Worm (Caenorhabditis elegans) whole organism, L2 larva: ENCODE measurements around the gene C13F10.6.
A peak's percentile ranks its signal among the peaks of the same experiment; 100 is the strongest.

ENCODE experiments used
- C34F6.9 ChIP-seq: fragments of 150-350 bp; optimal IDR thresholded peaks from 2 replicates; lab custom pipeline; 2014; ENCODE audit warnings: missing biosample characterization, missing genetic modification characterization
- F13H6.1 ChIP-seq: sonication (generic microtip); optimal IDR thresholded peaks from 2 replicates; lab custom pipeline; 2016; ENCODE audit warnings: missing genetic modification characterization, missing compliant biosample characterization
- R02D3.7 ChIP-seq: fragments of 150-350 bp; optimal IDR thresholded peaks from 2 replicates; lab custom pipeline; 2014; ENCODE audit warnings: missing biosample characterization, missing genetic modification characterization
- alr-1 ChIP-seq: fragments of 150-350 bp; optimal IDR thresholded peaks from 2 replicates; lab custom pipeline; 2014; ENCODE audit warnings: missing biosample characterization, missing genetic modification characterization
- aly-2 ChIP-seq: fragments of 150-350 bp; optimal IDR thresholded peaks from 2 replicates; lab custom pipeline; 2014; ENCODE audit warnings: missing biosample characterization, missing genetic modification characterization
- ama-1 ChIP-seq: fragments of 150-350 bp; optimal IDR thresholded peaks from 2 replicates; lab custom pipeline; 2018; ENCODE audit warnings: inconsistent platforms
- blmp-1 ChIP-seq: sonication (generic microtip); optimal IDR thresholded peaks from 2 replicates; lab custom pipeline; 2017; ENCODE audit warnings: missing genetic modification characterization, mild to moderate bottlenecking, missing compliant biosample characterization, antibody characterized with exemption, moderate library complexity; ENCODE audit not compliant: insufficient read depth
- ceh-16 ChIP-seq: fragments of 150-350 bp; optimal IDR thresholded peaks from 2 replicates; lab custom pipeline; 2014; ENCODE audit warnings: missing biosample characterization, missing genetic modification characterization
- ceh-82 ChIP-seq: fragments of 150-350 bp; optimal IDR thresholded peaks from 2 replicates; lab custom pipeline; 2014; ENCODE audit warnings: missing biosample characterization, missing genetic modification characterization
- crh-2 ChIP-seq: sonication (generic microtip); optimal IDR thresholded peaks from 2 replicates; lab custom pipeline; 2017; ENCODE audit warnings: missing biosample characterization, missing genetic modification characterization
- dmd-4 ChIP-seq: sonication (generic microtip); optimal IDR thresholded peaks from 2 replicates; lab custom pipeline; 2017; ENCODE audit warnings: missing biosample characterization, missing genetic modification characterization
- egl-27 ChIP-seq: sonication (generic microtip); optimal IDR thresholded peaks from 3 replicates; lab custom pipeline; 2017; ENCODE audit warnings: missing biosample characterization, missing genetic modification reagents, missing genetic modification characterization
- elt-1 ChIP-seq: fragments of 150-350 bp; optimal IDR thresholded peaks from 2 replicates; lab custom pipeline; 2014; ENCODE audit warnings: missing biosample characterization, missing genetic modification characterization
- fos-1 ChIP-seq: fragments of 150-350 bp; optimal IDR thresholded peaks from 2 replicates; lab custom pipeline; 2014; ENCODE audit warnings: missing biosample characterization, missing genetic modification characterization
- gmeb-1 ChIP-seq: fragments of 150-350 bp; optimal IDR thresholded peaks from 2 replicates; lab custom pipeline; 2014; ENCODE audit warnings: missing biosample characterization, missing genetic modification characterization
- lin-11 ChIP-seq: fragments of 150-350 bp; sonication (generic microtip); optimal IDR thresholded peaks from 2 replicates; lab custom pipeline; 2014; ENCODE audit warnings: missing biosample characterization, missing genetic modification characterization, inconsistent platforms, mixed read lengths
- lin-13 ChIP-seq: fragments of 150-350 bp; optimal IDR thresholded peaks from 2 replicates; lab custom pipeline; 2014; ENCODE audit warnings: missing biosample characterization, missing genetic modification reagents, missing genetic modification characterization
- lin-39 ChIP-seq: fragments of 150-350 bp; optimal IDR thresholded peaks from 2 replicates; lab custom pipeline; 2014; ENCODE audit warnings: missing biosample characterization, missing genetic modification reagents, missing genetic modification characterization
- lsy-2 ChIP-seq, 2 experiments: fragments of 150-350 bp in 1 of 2; sonication (generic microtip) in 1 of 2; optimal IDR thresholded peaks; 2 replicates each; lab custom pipeline; 2014 to 2017; ENCODE audit warnings: missing biosample characterization in 2 of 2, missing genetic modification characterization in 2 of 2
- mab-5 ChIP-seq: fragments of 150-350 bp; optimal IDR thresholded peaks from 2 replicates; lab custom pipeline; 2014; ENCODE audit warnings: missing biosample characterization, missing genetic modification characterization
- mbf-1 ChIP-seq: sonication (generic microtip); optimal IDR thresholded peaks from 2 replicates; lab custom pipeline; 2017; ENCODE audit warnings: missing biosample characterization, missing genetic modification characterization
- mdl-1 ChIP-seq, 2 experiments: fragments of 150-350 bp in 1 of 2; sonication (generic microtip) in 1 of 2; optimal IDR thresholded peaks; 2 replicates each; lab custom pipeline; 2017; ENCODE audit warnings: missing biosample characterization in 2 of 2, missing genetic modification characterization in 2 of 2
- nhr-10 ChIP-seq: sonication (generic microtip); optimal IDR thresholded peaks from 2 replicates; lab custom pipeline; 2017; ENCODE audit warnings: missing biosample characterization, missing genetic modification characterization
- nhr-129 ChIP-seq: fragments of 150-350 bp; optimal IDR thresholded peaks from 2 replicates; lab custom pipeline; 2014; ENCODE audit warnings: missing biosample characterization, missing genetic modification characterization
- nhr-21 ChIP-seq: fragments of 150-350 bp; optimal IDR thresholded peaks from 2 replicates; lab custom pipeline; 2014; ENCODE audit warnings: missing biosample characterization, missing genetic modification characterization
- nhr-25 ChIP-seq: fragments of 150-350 bp; sonication (generic microtip); optimal IDR thresholded peaks from 3 replicates; lab custom pipeline; 2014; ENCODE audit warnings: missing biosample characterization, missing genetic modification characterization
- nhr-77 ChIP-seq: fragments of 150-350 bp; optimal IDR thresholded peaks from 2 replicates; lab custom pipeline; 2014; ENCODE audit warnings: missing biosample characterization, missing genetic modification characterization
- peb-1 ChIP-seq: fragments of 150-350 bp; optimal IDR thresholded peaks from 2 replicates; lab custom pipeline; 2014; ENCODE audit warnings: missing biosample characterization, missing genetic modification characterization
- sem-4 ChIP-seq: fragments of 150-350 bp; optimal IDR thresholded peaks from 2 replicates; lab custom pipeline; 2014; ENCODE audit warnings: missing biosample characterization, missing genetic modification reagents, missing genetic modification characterization
- skn-1 ChIP-seq: sonication (generic microtip); optimal IDR thresholded peaks from 2 replicates; lab custom pipeline; 2017; ENCODE audit warnings: missing biosample characterization, missing genetic modification characterization
- sma-3 ChIP-seq: sonication (generic microtip); optimal IDR thresholded peaks from 2 replicates; lab custom pipeline; 2016; ENCODE audit warnings: missing genetic modification reagents, missing genetic modification characterization, missing compliant biosample characterization
- sma-9 ChIP-seq, 2 experiments: fragments of 150-350 bp in 1 of 2; sonication (generic microtip) in 1 of 2; optimal IDR thresholded peaks; 2 replicates each; lab custom pipeline; 2014 to 2016; ENCODE audit warnings: missing genetic modification characterization in 2 of 2, mild to moderate bottlenecking in 1 of 2, missing biosample characterization in 1 of 2, missing compliant biosample characterization in 1 of 2, missing genetic modification reagents in 1 of 2, moderate library complexity in 1 of 2
- unc-39 ChIP-seq: fragments of 150-350 bp; optimal IDR thresholded peaks from 2 replicates; lab custom pipeline; 2014; ENCODE audit warnings: missing biosample characterization, missing genetic modification characterization
- unc-55 ChIP-seq: fragments of 150-350 bp; sonication (generic microtip); optimal IDR thresholded peaks from 3 replicates; lab custom pipeline; 2014; ENCODE audit warnings: missing biosample characterization, missing genetic modification reagents, missing genetic modification characterization
- unc-62 ChIP-seq: fragments of 150-350 bp; optimal IDR thresholded peaks from 2 replicates; lab custom pipeline; 2014; ENCODE audit warnings: missing biosample characterization, missing genetic modification reagents, missing genetic modification characterization
- zag-1 ChIP-seq: fragments of 150-350 bp; optimal IDR thresholded peaks from 2 replicates; lab custom pipeline; 2014; ENCODE audit warnings: missing biosample characterization, missing genetic modification characterization
- ztf-1 ChIP-seq: fragments of 200-800 bp; sonication (Bioruptor generic); conservative IDR thresholded peaks from 2 replicates; pipeline ENCODE4 v1.3.6; 2022; ENCODE audit warnings: missing genetic modification characterization, missing compliant biosample characterization
- ztf-11 ChIP-seq: sonication (generic microtip); optimal IDR thresholded peaks from 2 replicates; lab custom pipeline; 2017; ENCODE audit warnings: missing biosample characterization, missing genetic modification characterization
- ztf-4 ChIP-seq: fragments of 150-350 bp; optimal IDR thresholded peaks from 2 replicates; lab custom pipeline; 2014; ENCODE audit warnings: missing biosample characterization, missing genetic modification characterization

The C13F10.6 gene

ce11 chrV:7223941-7224340 lies 3.1 kb upstream of the C13F10.6 start, which contains the start of gene C13F10.1 (continued):
- TF ChIP-seq ceh-82 (no peak), sma-9 (GFP tag; optimal IDR thresholded peaks at IDR 0.05; lab: Kevin White, UChicago) (no peak), sma-9 (tag; optimal IDR thresholded peaks at IDR 0.05; lab: Kevin White, UChicago) (no peak), nhr-77 (tag; lab: Kevin White, UChicago) (no peak), ama-1 (lab: Kevin White, UChicago) (no peak), nhr-129 (tag; lab: Kevin White, UChicago) (peak; percentile 2), ztf-4 (tag; lab: Kevin White, UChicago) (no peak), ceh-16 (no peak)
- TF ChIP-seq, all 48 proteins: peak for 4

ce11 chrV:7223152-7223551 lies 2.3 kb upstream of the C13F10.6 start, which contains the start of gene C13F10.7:
Gene C13F10.7, minus strand, starts transcription at chrV:7223252.
- TF ChIP-seq ztf-11 (tag; lab: Kevin White, UChicago) (no peak), sma-9 (GFP tag; optimal IDR thresholded peaks at IDR 0.05; lab: Kevin White, UChicago) (no peak), sma-9 (tag; optimal IDR thresholded peaks at IDR 0.05; lab: Kevin White, UChicago) (no peak), ama-1 (lab: Kevin White, UChicago) (no peak), nhr-25 (tag; lab: Kevin White, UChicago) (no peak), elt-1 (tag; lab: Kevin White, UChicago) (no peak), sem-4 (no peak), mdl-1 (tag; optimal IDR thresholded peaks at IDR 0.05; lab: Kevin White, UChicago) (no peak), unc-62 (GFP tag; lab: Kevin White, UChicago) (no peak), mab-5 (tag; lab: Kevin White, UChicago) (no peak), egl-27 (tag; lab: Kevin White, UChicago) (no peak), lsy-2 (tag; optimal IDR thresholded peaks at IDR 0.05; lab: Kevin White, UChicago) (no peak), ceh-16 (no peak), lin-11 (no peak), unc-55 (no peak), mbf-1 (tag; lab: Kevin White, UChicago) (no peak)

DNA sequence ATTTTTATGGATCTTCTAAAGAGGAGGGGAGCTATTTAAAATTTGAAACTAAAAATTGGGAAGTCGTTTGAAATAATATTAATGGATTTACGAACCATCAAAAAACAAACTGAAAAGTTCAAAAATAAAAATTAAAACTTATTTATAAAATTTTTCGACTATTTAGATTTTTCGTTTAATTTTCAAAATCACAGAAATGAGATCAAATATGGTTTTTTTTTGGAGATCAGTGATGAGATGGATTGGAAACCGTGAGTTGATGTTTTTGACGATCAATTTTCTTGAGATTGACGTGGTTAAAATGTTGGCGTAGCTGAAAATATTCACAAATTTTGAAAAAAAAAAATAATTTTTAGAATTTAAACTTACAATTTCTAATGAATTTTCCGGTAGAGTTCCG lies 1.9 kb downstream of the C13F10.6 start, which contains the start of gene C13F10.5:
C13F10.5 (minus strand) TSS at position 101 of the 400 bp plus-strand sequence.
- TF ChIP-seq dmd-4 (tag; lab: Kevin White, UChicago) (no peak), unc-39 (no peak), fos-1 (tag; lab: Kevin White, UChicago) (no peak), ztf-1 (no peak), ztf-11 (tag; lab: Kevin White, UChicago) (no peak), nhr-21 (tag; lab: Kevin White, UChicago) (no peak), lin-13 (GFP tag; lab: Kevin White, UChicago) (no peak), skn-1 (no peak), alr-1 (tag; lab: Kevin White, UChicago) (no peak), sma-3 (GFP tag; lab: Kevin White, UChicago) (no peak), nhr-77 (tag; lab: Kevin White, UChicago) (no peak), ztf-4 (tag; lab: Kevin White, UChicago) (no peak), nhr-25 (tag; lab: Kevin White, UChicago) (no peak), unc-55 (no peak), lin-39 (tag; lab: Kevin White, UChicago) (no peak)

DNA sequence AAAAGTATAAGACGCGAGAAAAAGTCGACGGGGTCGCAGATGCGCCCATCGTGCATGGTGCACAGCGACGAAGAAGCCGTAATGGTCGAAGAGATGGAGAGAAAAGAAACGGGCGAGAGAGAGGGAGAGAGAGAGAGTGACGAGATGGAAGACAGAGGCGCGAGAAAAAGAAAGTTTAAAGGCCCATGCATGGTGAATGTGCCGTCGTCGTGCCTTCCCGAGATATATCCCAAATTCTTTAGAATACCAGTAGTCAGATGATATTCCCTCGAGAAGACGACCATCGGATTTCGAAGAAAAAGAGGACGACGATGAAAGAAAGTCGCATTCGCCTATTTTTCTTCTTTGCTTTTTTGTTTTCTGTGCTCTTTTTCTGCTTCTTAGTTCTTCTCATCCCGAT lies 4.8 kb downstream of the C13F10.6 start:
- TF ChIP-seq mab-5 (tag; lab: Kevin White, UChicago): no peak
- TF ChIP-seq unc-55: peak; percentile 47
- TF ChIP-seq lsy-2 (tag; optimal IDR thresholded peaks at IDR 0.05; lab: Kevin White, UChicago): peak in 1 of 2 experiments; percentile 3
- TF ChIP-seq nhr-77 (tag; lab: Kevin White, UChicago): no peak
- peak; percentile 12 for TF ChIP-seq C34F6.9
- no peak for TF ChIP-seq sma-3 (GFP tag; lab: Kevin White, UChicago)
- no peak for TF ChIP-seq aly-2
- TF ChIP-seq blmp-1 (tag; lab: Kevin White, UChicago): no peak
- TF ChIP-seq nhr-10 (tag; lab: Kevin White, UChicago): no peak
- TF ChIP-seq dmd-4 (tag; lab: Kevin White, UChicago): no peak
- TF ChIP-seq F13H6.1 (tag; lab: Kevin White, UChicago): no peak
- TF ChIP-seq lin-39 (tag; lab: Kevin White, UChicago): no peak
- TF ChIP-seq sem-4: no peak
- TF ChIP-seq crh-2 (tag; lab: Kevin White, UChicago): no peak
- no peak for TF ChIP-seq gmeb-1
- TF ChIP-seq nhr-129 (tag; lab: Kevin White, UChicago): no peak
- TF ChIP-seq zag-1 (tag; lab: Kevin White, UChicago): no peak
- TF ChIP-seq ztf-11 (tag; lab: Kevin White, UChicago): no peak
- no peak for TF ChIP-seq alr-1 (tag; lab: Kevin White, UChicago)
- TF ChIP-seq peb-1: no peak
- TF ChIP-seq R02D3.7 (tag; lab: Kevin White, UChicago): no peak
